Worm (Caenorhabditis elegans) whole organism, late embryonic: ENCODE results near the gene afmd-1.

Experiments used
- fkh-10 ChIP-seq: fragments of 150-350 bp; optimal IDR thresholded peaks from 2 replicates; lab custom pipeline; 2014; ENCODE audit warnings: missing biosample characterization, missing genetic modification reagents, missing genetic modification characterization
- tbx-7 ChIP-seq: sonication (generic microtip); optimal IDR thresholded peaks from 2 replicates; lab custom pipeline; 2016; ENCODE audit warnings: missing genotype, missing genetic modification characterization, missing compliant biosample characterization

DNA sequence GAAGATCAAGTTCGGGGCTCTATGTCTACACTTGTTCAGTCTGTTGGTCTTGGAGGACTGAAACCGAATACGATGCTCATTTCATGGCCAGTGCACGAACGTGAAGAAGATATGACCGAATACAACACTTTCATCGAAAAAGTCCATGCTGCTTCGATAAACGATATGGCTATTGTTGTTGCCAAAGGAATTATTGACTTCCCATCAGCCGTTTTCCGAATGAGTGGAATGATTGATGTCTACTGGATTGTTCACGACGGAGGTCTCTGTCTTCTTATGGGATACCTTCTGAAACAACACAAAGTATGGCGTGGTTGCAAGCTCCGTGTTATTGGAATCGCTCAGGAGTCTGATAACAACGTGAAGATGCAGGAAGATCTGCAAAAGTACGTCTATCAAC is 27.8 kb upstream of the afmd-1 start:
- TF ChIP-seq fkh-10: no peak
- no peak for TF ChIP-seq tbx-7 (tag; lab: Kevin White, UChicago)
